Fruit fly (Drosophila melanogaster) ovary, adult (tissue): Measurements from ENCODE around the gene Cpr62Bb.

ENCODE experiments used
- CG17801 ChIP-seq: fragments of 200-800 bp; optimal IDR thresholded peaks from 2 replicates; lab custom pipeline; 2019; ENCODE audit warnings: missing biosample characterization, mild to moderate bottlenecking, missing genetic modification characterization, moderate library complexity; ENCODE audit not compliant: partially characterized antibody

The Cpr62Bb gene

dm6 chr3L:1808631-1809030 lies 26.3 kb downstream of the Cpr62Bb start:
- TF ChIP-seq CG17801, result no peak

DNA sequence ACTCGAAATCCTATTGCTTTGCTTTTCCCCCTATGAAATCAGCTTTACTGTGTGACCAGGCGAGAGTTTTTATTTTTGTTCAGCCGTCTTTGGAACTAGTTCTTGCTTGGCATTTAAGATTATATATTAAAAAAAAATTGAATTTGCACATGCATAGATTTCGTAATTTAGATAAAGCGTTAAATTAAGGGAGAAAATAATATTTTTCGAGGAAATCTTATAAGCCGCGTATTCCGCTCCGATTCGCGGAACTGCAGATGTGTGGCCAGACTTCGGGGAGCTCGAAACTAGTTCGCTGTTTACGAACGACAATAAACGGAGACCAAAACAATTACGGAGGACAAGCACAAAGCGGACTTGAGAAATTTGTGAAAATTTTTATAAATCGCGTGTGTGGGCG lies 32.2 kb downstream of the Cpr62Bb start, which contains the start of the genes JTBR and CG42676:
Gene JTBR, minus strand, starts transcription at position 55 of the 400 bp plus-strand sequence.
Gene CG42676, plus strand, starts transcription at position 306 of the 400 bp plus-strand sequence.
- peak; percentile 35 for TF ChIP-seq CG17801

DNA sequence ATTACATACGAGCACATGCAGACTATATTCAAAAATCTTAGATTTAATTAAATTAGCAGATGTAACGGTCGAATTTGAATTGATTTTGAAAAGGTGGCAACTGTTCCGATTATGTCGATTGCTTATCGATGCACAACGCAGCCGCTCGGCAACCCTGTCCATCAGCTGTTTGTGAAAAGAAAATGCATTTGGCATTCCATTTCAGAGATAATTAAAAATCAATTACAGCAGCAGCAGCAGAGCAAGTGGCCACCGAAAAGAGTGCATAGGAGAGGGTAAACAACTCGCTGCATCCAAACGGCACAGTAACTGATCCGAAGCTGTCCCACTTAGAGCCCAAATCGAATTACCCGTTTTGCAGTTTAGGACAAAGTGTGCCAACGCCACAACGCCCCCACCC lies 36.3 kb downstream of the Cpr62Bb start, which contains the start of gene Patj:
Gene Patj, plus strand, starts transcription at position 155 of the 400 bp plus-strand sequence.
- TF ChIP-seq CG17801, result no peak

DNA sequence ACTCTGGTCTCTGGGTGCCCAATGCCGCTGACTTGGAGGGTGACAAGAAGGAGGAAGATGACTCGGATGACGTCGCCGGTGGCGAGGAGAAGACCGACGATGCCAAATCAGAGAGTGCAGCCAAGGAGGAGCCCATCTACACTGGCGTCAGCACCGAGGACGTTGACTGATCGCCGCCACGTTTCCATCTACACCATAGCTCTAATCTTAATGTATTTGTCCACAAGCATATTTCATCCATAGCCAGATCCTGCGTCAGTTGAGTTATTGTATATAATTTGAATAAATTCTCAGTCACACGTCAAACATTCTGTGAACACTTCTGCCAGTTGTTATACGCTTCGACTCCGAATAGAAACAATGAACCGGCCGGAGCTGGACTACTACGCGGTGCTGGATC lies 38.0 kb downstream of the Cpr62Bb start, which contains the start of gene CG12020:
Gene CG12020, plus strand, starts transcription at position 301 of the 400 bp plus-strand sequence.
- TF ChIP-seq CG17801, result no peak

DNA sequence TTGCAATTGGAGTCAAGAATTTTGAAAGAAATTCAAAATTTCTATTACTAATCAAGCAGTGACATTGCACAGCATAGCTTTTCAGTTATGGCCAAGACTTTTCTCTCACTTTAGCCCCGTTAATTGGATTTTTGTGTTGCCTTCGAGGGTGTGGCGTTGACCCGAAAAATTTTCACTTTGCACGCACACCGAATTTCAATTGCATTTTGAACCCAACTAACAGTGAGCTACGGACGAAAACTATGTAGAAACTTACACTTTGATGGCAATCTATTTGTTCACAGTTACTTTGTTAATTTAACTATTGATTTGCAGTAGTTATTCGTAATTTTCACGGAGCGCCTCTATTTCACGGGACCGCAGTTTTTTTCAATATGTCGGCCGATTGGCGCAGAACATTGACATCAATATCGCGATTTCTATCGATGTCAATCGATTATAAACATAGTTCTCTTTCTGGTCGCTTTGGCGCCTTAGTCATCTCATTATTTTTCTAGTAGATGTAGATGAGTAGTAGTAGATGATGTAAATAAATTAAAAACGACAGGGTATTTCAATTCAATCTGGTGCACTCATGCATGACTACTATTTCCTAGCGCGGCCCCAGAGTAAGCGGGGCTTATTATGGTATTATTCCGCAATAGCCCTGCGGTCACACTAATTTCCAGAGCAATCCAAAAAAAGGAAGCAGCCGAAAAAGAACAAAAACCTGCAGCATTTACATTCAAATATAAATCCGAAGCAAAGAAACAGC lies 39.8 kb downstream of the Cpr62Bb start, which contains the start of the genes alpha-Spec, dlt and Cdc37:
Gene alpha-Spec, minus strand, starts transcription at position 386 of the 754 bp plus-strand sequence.
Gene dlt, minus strand, starts transcription at position 386 of the 754 bp plus-strand sequence.
Gene Cdc37, plus strand, starts transcription at position 450 of the 754 bp plus-strand sequence.
- TF ChIP-seq CG17801, result peak; percentile 75

DNA sequence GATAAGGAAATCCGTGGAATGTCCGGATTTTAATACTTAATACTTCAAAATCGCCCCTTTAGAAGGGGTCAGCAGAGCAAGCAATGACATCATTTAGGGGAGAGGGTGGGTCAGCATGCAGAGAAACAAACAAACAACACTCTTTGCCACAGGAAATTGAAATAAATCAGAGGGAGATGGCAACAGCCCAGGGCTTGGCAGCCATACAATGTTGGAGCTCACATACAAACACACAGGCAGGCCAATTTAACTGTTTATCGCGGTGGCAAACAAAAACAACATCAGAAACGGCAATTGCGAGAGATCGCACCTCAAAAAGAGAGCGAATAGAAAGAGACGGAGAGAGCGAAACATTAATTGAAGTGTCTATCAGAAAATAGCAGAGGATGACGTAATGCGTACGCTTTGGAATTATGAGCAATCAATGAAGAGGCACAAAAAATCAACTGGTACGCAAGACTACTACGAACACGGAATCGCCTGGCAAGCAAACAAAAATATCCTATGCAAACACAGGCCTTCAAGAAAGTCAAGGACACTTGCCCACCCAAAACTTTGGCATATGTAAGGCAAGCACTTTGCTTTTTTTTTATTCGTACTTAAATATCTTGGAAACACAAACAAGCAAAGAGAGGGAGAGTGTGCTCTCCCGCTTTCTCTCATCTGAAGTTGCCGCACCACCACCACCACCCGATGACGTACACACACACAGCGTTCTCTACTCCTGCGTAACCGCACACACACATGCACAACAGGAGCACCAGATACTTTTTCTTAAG lies 40.6 kb downstream of the Cpr62Bb start:
- TF ChIP-seq CG17801, result peak; percentile 3

- no peak for TF ChIP-seq CG17801
Measured at dm6 chr3L:1789339-1789738, 45.6 kb downstream of the Cpr62Bb start.

DNA sequence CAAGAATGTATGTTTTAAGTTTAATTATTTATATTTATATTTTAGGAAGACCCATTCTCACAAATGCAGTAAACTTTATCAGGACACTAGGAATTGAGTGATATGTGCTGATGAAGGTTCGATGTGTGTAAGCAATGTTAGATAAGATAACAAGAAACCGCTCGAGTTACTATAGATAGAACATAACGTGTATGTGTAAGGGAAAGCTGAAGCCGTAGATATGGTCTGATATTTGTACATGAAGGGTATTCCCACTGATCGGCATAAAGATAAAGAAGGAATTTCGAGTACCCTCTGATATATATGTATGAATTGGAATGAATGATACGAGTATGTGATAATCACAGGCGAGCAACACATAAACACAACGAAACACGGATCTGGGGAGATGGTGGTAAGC lies 50.9 kb downstream of the Cpr62Bb start:
- TF ChIP-seq CG17801, result no peak
